Fruit fly (Drosophila melanogaster): Measurements from ENCODE around the gene abd-A.

abd-A gene

DNA sequence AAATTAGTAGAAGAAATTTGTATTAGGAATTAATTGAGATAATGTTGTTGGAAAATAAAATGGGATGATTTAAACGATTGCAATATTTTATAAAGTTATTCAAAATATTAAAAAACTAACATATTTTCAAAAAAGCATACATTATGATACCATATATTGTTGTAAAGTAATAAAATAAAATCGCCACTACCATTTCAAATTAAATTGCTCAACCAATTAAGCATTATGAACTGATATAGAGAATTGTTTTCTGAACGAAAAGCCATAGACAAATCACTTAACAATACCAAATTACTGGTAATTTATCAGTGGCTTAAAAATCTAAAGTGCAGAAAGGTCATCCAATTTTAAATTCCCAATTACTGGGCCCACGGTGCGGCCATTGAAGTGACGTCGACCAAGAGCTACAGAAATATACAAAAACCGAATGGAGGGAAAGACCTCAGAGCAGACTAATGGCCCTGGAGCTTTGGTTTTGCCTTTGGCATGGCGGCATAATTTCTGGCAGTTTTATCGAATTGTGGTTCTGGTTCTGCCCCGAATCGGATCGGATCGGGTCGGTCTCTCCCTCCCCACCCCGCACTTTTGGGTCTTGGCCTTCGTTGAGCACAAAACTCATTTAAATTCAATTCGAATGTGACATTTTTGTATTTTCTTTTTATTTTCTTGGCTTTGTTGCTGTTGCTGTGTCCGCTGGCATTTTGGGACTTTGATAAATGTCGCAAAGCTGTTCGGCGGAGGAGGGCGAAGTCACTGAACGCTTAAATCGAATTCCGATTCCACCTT lies 43.3 kb upstream of the abd-A start (continued):
- TF ChIP-seq Adf1 (GFP tag; IDR thresholded peaks at IDR 0.05) (no peak), CG18011 (GFP tag; optimal IDR thresholded peaks at IDR 0.05) (no peak), chinmo (GFP tag; IDR thresholded peaks at IDR 0.05; ENCODE audit: partially characterized antibody) (0 out of 4 replicates have a peak, but pooled peaks have one; percentile 28), grau (tag; optimal IDR thresholded peaks at IDR 0.05) (peak; percentile 48), CG2202 (tag; optimal IDR thresholded peaks at IDR 0.05) (no peak), CG14710 (tag; optimal IDR thresholded peaks at IDR 0.05) (no peak), CG14441 (GFP tag; IDR thresholded peaks at IDR 0.05) (no peak), pan (optimal IDR thresholded peaks at IDR 0.05) (no peak), pan (GFP tag; optimal IDR thresholded peaks at IDR 0.05 in 1 of 2, IDR thresholded peaks at IDR 0.05 in 1 of 2) (no peak), Kr (GFP tag; optimal IDR thresholded peaks at IDR 0.05) (no peak), Stat92E (GFP tag; optimal IDR thresholded peaks at IDR 0.05) (no peak), CG4404 (GFP tag; IDR thresholded peaks at IDR 0.05) (no peak), CG8290 (GFP tag; optimal IDR thresholded peaks at IDR 0.05) (no peak), CG8290 (tag; optimal IDR thresholded peaks at IDR 0.05) (no peak), CoRest (tag; optimal IDR thresholded peaks at IDR 0.05) (peak; percentile 54), Lim3 (GFP tag; IDR thresholded peaks at IDR 0.05) (no peak), zen (tag; optimal IDR thresholded peaks at IDR 0.05) (no peak), CG6272 (GFP tag; IDR thresholded peaks at IDR 0.05) (no peak), CG1792 (GFP tag; optimal IDR thresholded peaks at IDR 0.05) (no peak), YL-1 (GFP tag; optimal IDR thresholded peaks at IDR 0.05) (no peak), MESR4 (GFP tag; optimal IDR thresholded peaks at IDR 0.05) (no peak), CG8359 (GFP tag; optimal IDR thresholded peaks at IDR 0.05; ENCODE audit: borderline replicate concordance) (no peak), luna (GFP tag; optimal IDR thresholded peaks at IDR 0.05) (no peak), CG3838 (GFP tag; optimal IDR thresholded peaks at IDR 0.05) (no peak)

DNA sequence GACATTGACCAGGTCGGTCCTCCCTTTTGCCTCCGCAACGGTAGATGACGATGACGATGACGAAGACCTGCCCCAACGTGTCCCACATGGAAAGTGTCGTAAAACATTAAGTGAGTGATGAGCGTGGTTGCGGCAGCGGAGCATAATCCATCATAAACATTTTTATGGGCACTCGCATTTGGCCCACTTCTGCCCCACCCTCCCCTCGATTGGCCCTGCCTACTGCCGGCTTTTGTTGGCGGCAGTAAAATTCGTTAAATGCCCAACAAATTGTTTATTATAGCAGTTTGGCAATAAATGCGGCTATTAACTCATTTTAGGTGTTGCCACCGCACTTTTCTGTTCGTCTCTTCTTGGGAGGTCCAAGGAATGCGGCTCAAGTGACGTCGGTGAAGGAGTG lies 41.5 kb upstream of the abd-A start:
- TF ChIP-seq CG8359 (GFP tag; optimal IDR thresholded peaks at IDR 0.05; ENCODE audit: borderline replicate concordance): no peak
- peak; percentile 2 for TF ChIP-seq salm (tag; optimal IDR thresholded peaks at IDR 0.05)
- peak; percentile 25 for TF ChIP-seq kni (GFP tag; optimal IDR thresholded peaks at IDR 0.05)
- peak; percentile 28; the same call in 1 of the 2 replicates for TF ChIP-seq crol (GFP tag; IDR thresholded peaks at IDR 0.05)
- TF ChIP-seq tx (GFP tag; optimal IDR thresholded peaks at IDR 0.05): no peak
- no peak for TF ChIP-seq NC2α (GFP tag; optimal IDR thresholded peaks at IDR 0.05)
- peak; percentile 29 for TF ChIP-seq sens (GFP tag)
- TF ChIP-seq Blimp-1 (GFP tag; optimal IDR thresholded peaks at IDR 0.05): peak; percentile 41
- TF ChIP-seq sd (tag; optimal IDR thresholded peaks at IDR 0.05): peak; percentile 39
- peak; percentile 56 for TF ChIP-seq abd-A (tag; optimal IDR thresholded peaks at IDR 0.05)
- 0 out of 2 replicates have a peak, but pooled peaks have one; percentile 5 for TF ChIP-seq H2.0 (GFP tag; IDR thresholded peaks at IDR 0.05)
- peak; percentile 8 for TF ChIP-seq mirr (GFP tag; optimal IDR thresholded peaks at IDR 0.05)
- TF ChIP-seq Abd-B (GFP tag; optimal IDR thresholded peaks at IDR 0.05): peak; percentile 94

DNA sequence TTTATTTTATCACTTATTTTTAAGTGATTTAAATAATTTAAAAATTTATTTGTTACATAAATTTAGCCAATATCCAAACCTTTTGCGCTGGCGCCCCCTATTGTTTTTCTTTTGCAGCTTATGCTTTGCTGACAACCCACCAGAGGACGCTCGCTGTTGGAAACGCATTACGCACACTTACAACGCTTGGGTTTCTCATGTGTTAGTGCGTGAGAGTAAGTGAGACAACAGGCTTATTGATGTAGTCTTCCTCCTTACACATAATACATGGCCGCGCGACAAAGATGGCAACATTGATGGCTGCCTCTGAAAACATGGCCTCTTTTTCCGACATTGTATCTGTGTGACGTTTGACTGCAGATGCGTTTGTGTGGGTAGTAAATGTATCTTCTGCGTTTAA lies 39.4 kb upstream of the abd-A start:
- TF ChIP-seq pb (GFP tag; optimal IDR thresholded peaks at IDR 0.05) (peak; percentile 25), PHDP (tag; optimal IDR thresholded peaks at IDR 0.05) (peak; percentile 49), Lpt (GFP tag; optimal IDR thresholded peaks at IDR 0.05) (no peak), Chrac-16 (GFP tag; optimal IDR thresholded peaks at IDR 0.05) (peak; percentile 77), CG15514 (GFP tag; optimal IDR thresholded peaks at IDR 0.05) (peak; percentile 22), klu (GFP tag; IDR thresholded peaks at IDR 0.05) (no peak), H15 (GFP tag; IDR thresholded peaks at IDR 0.05) (peak; percentile 67), Dfd (GFP tag; optimal IDR thresholded peaks at IDR 0.05) (peak in 1 of 2 experiments; percentile 39), shn (GFP tag; optimal IDR thresholded peaks at IDR 0.05) (peak; percentile 73), gt (GFP tag; IDR thresholded peaks at IDR 0.05) (0 out of 2 replicates have a peak, but pooled peaks have one; percentile 37), GATAe (GFP tag; conservative IDR thresholded peaks at IDR 0.05) (peak; percentile 65), chinmo (GFP tag; IDR thresholded peaks at IDR 0.05; ENCODE audit: partially characterized antibody) (peak; percentile 96), CG7963 (GFP tag; IDR thresholded peaks at IDR 0.05; ENCODE audit: partially characterized antibody) (peak; percentile 48; the same call in 1 of the 3 replicates), eve (GFP tag; optimal IDR thresholded peaks at IDR 0.05) (no peak)
